Worm (Caenorhabditis elegans) whole organism, young adult: Measurements from ENCODE around the gene Y22D7AL.7.

Experiments used
- C17E4.6 ChIP-seq: fragments of 200-800 bp; sonication (Bioruptor generic); IDR thresholded peaks from 2 replicates; pipeline ENCODE4 v1.3.6; 2022; ENCODE audit warnings: missing genetic modification reagents, missing genetic modification characterization, missing compliant biosample characterization
- F22D6.2 ChIP-seq: sonication (generic microtip); optimal IDR thresholded peaks from 2 replicates; lab custom pipeline; 2016; ENCODE audit warnings: mild to moderate bottlenecking, missing genetic modification characterization, missing compliant biosample characterization
- Y53F4B.3 ChIP-seq: fragments of 200-800 bp; sonication (Bioruptor generic); IDR thresholded peaks from 2 replicates; pipeline ENCODE4 v1.3.6; 2022; ENCODE audit warnings: missing genetic modification reagents, missing genetic modification characterization, missing compliant biosample characterization
- ZK185.1 ChIP-seq: sonication (generic microtip); optimal IDR thresholded peaks from 2 replicates; lab custom pipeline; 2016; ENCODE audit warnings: mild to moderate bottlenecking, missing genetic modification characterization, missing compliant biosample characterization; ENCODE audit not compliant: poor library complexity, severe bottlenecking
- dpl-1 ChIP-seq: fragments of 150-350 bp; optimal IDR thresholded peaks from 2 replicates; lab custom pipeline; 2014; ENCODE audit warnings: missing biosample characterization, missing genetic modification reagents, missing genetic modification characterization
- lin-26 ChIP-seq: fragments of 200-800 bp; sonication (Bioruptor generic); IDR thresholded peaks from 2 replicates; pipeline ENCODE4 v1.3.6; 2022; ENCODE audit warnings: missing genetic modification reagents, missing genetic modification characterization, missing compliant biosample characterization
- ztf-22 ChIP-seq: fragments of 200-800 bp; sonication (Bioruptor generic); optimal IDR thresholded peaks from 2 replicates; lab custom pipeline; 2018; ENCODE audit warnings: mild to moderate bottlenecking, missing genetic modification characterization, moderate library complexity, missing compliant biosample characterization

- no peak for TF ChIP-seq ZK185.1 (tag; lab: Kevin White, UChicago)
- TF ChIP-seq dpl-1 (GFP tag; lab: Kevin White, UChicago): no peak
- no peak for TF ChIP-seq lin-26 (GFP tag; lab: Robert Waterston, UW)
- TF ChIP-seq ztf-22: no peak
- no peak for TF ChIP-seq F22D6.2
- no peak for TF ChIP-seq C17E4.6 (GFP tag; lab: Robert Waterston, UW)
- TF ChIP-seq Y53F4B.3 (GFP tag; lab: Robert Waterston, UW): no peak
Observed at ce11 chrIII:1554347-1554746, 22.2 kb upstream of the Y22D7AL.7 start, which contains the start of gene ddx-35.
